Worm (Caenorhabditis elegans) whole organism, early embryonic: ENCODE results near the gene K06G5.3.
A peak's percentile ranks its signal among the peaks of the same experiment; 100 is the strongest.

ENCODE experiments used
- B0310.2 ChIP-seq: sonication (generic microtip); optimal IDR thresholded peaks from 2 replicates; lab custom pipeline; 2016; ENCODE audit warnings: mild to moderate bottlenecking, missing genetic modification characterization, missing compliant biosample characterization
- F13C5.2 ChIP-seq: sonication (generic microtip); optimal IDR thresholded peaks from 2 replicates; lab custom pipeline; 2017; ENCODE audit warnings: mild to moderate bottlenecking, missing genetic modification characterization, inconsistent platforms, missing compliant biosample characterization
- aly-1 ChIP-seq: sonication (generic microtip); optimal IDR thresholded peaks from 2 replicates; lab custom pipeline; 2016; ENCODE audit warnings: missing genetic modification characterization, missing compliant biosample characterization
- ama-1 ChIP-seq: fragments of 150-350 bp; optimal IDR thresholded peaks from 2 replicates; lab custom pipeline; 2014
- ceh-13 ChIP-seq: fragments of 200-800 bp; sonication (Bioruptor generic); optimal IDR thresholded peaks from 2 replicates; lab custom pipeline; 2018; ENCODE audit warnings: mild to moderate bottlenecking, missing genetic modification characterization, missing compliant biosample characterization
- ceh-36 ChIP-seq: sonication (generic microtip); optimal IDR thresholded peaks from 2 replicates; lab custom pipeline; 2016; ENCODE audit warnings: missing genetic modification characterization, inconsistent platforms, missing compliant biosample characterization
- ets-7 ChIP-seq: sonication (generic microtip); optimal IDR thresholded peaks from 2 replicates; lab custom pipeline; 2016; ENCODE audit warnings: missing genotype, missing genetic modification characterization, missing compliant biosample characterization
- flt-1 ChIP-seq: fragments of 200-800 bp; sonication (Bioruptor generic); IDR thresholded peaks from 2 replicates; pipeline ENCODE4 v1.3.6; 2022; ENCODE audit warnings: missing genetic modification characterization, missing compliant biosample characterization
- hmbx-1 ChIP-seq: sonication (generic microtip); optimal IDR thresholded peaks from 2 replicates; lab custom pipeline; 2016; ENCODE audit warnings: mild to moderate bottlenecking, missing genetic modification characterization, missing compliant biosample characterization
- hmg-4 ChIP-seq: fragments of 200-800 bp; sonication (Bioruptor generic); optimal IDR thresholded peaks from 2 replicates; lab custom pipeline; 2018; ENCODE audit warnings: mild to moderate bottlenecking, missing genetic modification characterization, missing compliant biosample characterization
- hnd-1 ChIP-seq: sonication (generic microtip); optimal IDR thresholded peaks from 2 replicates; lab custom pipeline; 2016; ENCODE audit warnings: missing genetic modification characterization, missing compliant biosample characterization
- pes-1 ChIP-seq: fragments of 200-800 bp; sonication (Bioruptor generic); IDR thresholded peaks from 2 replicates; pipeline ENCODE4 v1.3.6; 2022; ENCODE audit warnings: missing genetic modification reagents, missing genetic modification characterization, missing compliant biosample characterization
- scrt-1 ChIP-seq: fragments of 200-800 bp; sonication (Bioruptor generic); IDR thresholded peaks from 2 replicates; pipeline ENCODE4 v1.3.6; 2022; ENCODE audit warnings: missing genetic modification characterization, missing compliant biosample characterization
- sea-1 ChIP-seq: fragments of 200-800 bp; sonication (Bioruptor generic); conservative IDR thresholded peaks from 2 replicates; pipeline ENCODE4 v1.3.6; 2022; ENCODE audit warnings: missing genetic modification characterization, missing compliant biosample characterization
- tbx-11 ChIP-seq: fragments of 200-800 bp; sonication (Bioruptor generic); IDR thresholded peaks from 2 replicates; pipeline ENCODE4 v1.3.6; 2022; ENCODE audit warnings: missing genetic modification characterization, missing compliant biosample characterization
- tbx-37 ChIP-seq: fragments of 200-800 bp; sonication (Bioruptor generic); conservative IDR thresholded peaks from 2 replicates; pipeline ENCODE4 v1.3.6; 2022; ENCODE audit warnings: missing genetic modification reagents, missing genetic modification characterization, missing compliant biosample characterization
- tra-4 ChIP-seq: sonication (generic microtip); optimal IDR thresholded peaks from 2 replicates; lab custom pipeline; 2017; ENCODE audit warnings: missing genetic modification characterization, missing compliant biosample characterization

Gene K06G5.3

DNA sequence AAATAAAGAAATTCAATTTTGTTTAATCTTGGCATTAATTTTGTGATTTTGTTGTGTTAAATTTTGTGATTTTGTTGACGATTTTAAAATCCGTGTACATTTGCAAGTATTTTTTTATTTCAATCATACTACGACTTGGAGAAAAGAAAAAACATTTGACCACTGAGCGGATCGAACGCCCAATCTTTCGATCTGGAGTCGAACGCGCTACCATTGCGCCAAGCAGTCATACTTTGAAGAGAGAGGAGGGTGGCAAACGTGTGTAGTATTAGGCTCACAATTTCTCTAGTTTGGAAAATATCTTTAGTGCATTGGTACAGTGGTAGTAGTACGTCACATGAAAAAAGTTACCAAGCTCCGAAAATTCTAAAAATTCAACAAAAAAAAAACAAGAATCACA is 5.7 kb upstream of the K06G5.3 start:
- no peak for TF ChIP-seq tbx-37 (GFP tag; lab: Robert Waterston, UW)
- no peak for TF ChIP-seq tra-4 (tag; lab: Kevin White, UChicago)
- peak; percentile 72; the same call in 1 of the 2 replicates for TF ChIP-seq sea-1 (GFP tag; lab: Robert Waterston, UW)
- no peak for TF ChIP-seq ets-7 (tag; lab: Kevin White, UChicago)
- 0 out of 2 replicates have a peak, but pooled peaks have one; percentile 49 for TF ChIP-seq scrt-1 (GFP tag; lab: Robert Waterston, UW)
- no peak for TF ChIP-seq F13C5.2 (tag; lab: Kevin White, UChicago)
- peak; percentile 61 for TF ChIP-seq aly-1 (tag; lab: Kevin White, UChicago)
- TF ChIP-seq B0310.2, result no peak
- TF ChIP-seq flt-1 (GFP tag; lab: Robert Waterston, UW), result peak; percentile 49; the same call in 1 of the 2 replicates
- peak; percentile 59 for TF ChIP-seq ceh-36 (tag; lab: Kevin White, UChicago)
- TF ChIP-seq pes-1 (GFP tag; lab: Robert Waterston, UW), result peak; percentile 79
- TF ChIP-seq ceh-13 (GFP tag; lab: Kevin White, UChicago), result no peak
- no peak for TF ChIP-seq ama-1 (lab: Kevin White, UChicago)
- TF ChIP-seq hmg-4, result no peak
- no peak for TF ChIP-seq hmbx-1 (tag; lab: Kevin White, UChicago)
- peak; percentile 38; the same call in 1 of the 2 replicates for TF ChIP-seq tbx-11 (GFP tag; lab: Robert Waterston, UW)
- TF ChIP-seq hnd-1, result peak; percentile 29

DNA sequence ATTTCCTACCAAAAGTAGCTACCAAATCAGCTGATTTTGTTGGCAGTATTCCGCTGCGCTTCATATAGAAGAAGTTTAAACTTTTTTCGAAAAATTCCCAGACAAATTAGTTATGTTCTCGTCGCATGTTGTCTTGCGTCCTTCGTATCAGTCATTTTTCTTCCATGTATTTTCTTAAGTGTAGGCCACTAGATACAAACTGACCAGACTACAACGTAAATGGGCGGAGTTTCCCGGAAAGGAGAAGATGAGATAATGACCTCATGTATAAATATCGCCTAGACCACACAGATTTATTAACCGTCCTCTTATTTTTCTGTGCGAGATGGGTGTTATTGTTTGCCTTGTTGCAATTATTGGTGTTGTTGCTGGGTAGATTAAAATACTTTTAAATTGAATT is 2.2 kb upstream of the K06G5.3 start, which contains the start of gene cyp-13B2:
TSS of gene cyp-13B2 (plus strand) at position 301 of the 400 bp plus-strand sequence.
- TF ChIP-seq scrt-1 (GFP tag; lab: Robert Waterston, UW), result no peak
- TF ChIP-seq B0310.2, result no peak
- no peak for TF ChIP-seq pes-1 (GFP tag; lab: Robert Waterston, UW)
- TF ChIP-seq F13C5.2 (tag; lab: Kevin White, UChicago), result no peak
- TF ChIP-seq aly-1 (tag; lab: Kevin White, UChicago), result no peak
- no peak for TF ChIP-seq ceh-13 (GFP tag; lab: Kevin White, UChicago)
- TF ChIP-seq ceh-36 (tag; lab: Kevin White, UChicago), result no peak
- no peak for TF ChIP-seq flt-1 (GFP tag; lab: Robert Waterston, UW)
- TF ChIP-seq tbx-37 (GFP tag; lab: Robert Waterston, UW), result no peak
- TF ChIP-seq ets-7 (tag; lab: Kevin White, UChicago), result no peak
- TF ChIP-seq ama-1 (lab: Kevin White, UChicago), result no peak
- TF ChIP-seq sea-1 (GFP tag; lab: Robert Waterston, UW), result no peak
- TF ChIP-seq tra-4 (tag; lab: Kevin White, UChicago), result no peak
- no peak for TF ChIP-seq hmbx-1 (tag; lab: Kevin White, UChicago)
- TF ChIP-seq tbx-11 (GFP tag; lab: Robert Waterston, UW), result no peak
- no peak for TF ChIP-seq hmg-4

DNA sequence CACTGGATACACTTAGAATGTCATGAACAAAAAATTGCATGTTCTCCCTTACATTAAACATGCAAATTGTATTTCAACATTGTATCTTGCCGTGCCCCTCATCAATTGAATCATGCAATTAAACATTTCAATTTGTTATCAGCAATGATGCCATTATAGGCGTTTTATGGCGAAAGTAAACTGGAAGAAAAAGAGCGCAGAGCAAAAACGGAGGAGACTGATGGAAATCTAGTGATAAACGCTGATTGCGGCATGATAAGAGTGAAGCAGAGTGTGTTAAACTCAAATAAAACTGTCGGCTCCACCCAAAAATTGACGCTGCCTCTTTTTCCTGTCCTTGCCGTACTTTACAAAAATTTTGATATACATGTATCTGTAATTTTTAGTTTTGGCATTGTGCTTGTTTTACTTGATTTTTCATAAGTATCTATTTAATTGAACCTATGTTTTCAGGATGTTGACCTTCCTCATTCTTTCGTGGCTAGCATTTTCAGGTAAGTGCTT is 8.5 kb downstream of the K06G5.3 start, which contains the start of gene K06G5.1:
TSS of gene K06G5.1 (plus strand) at position 454 of the 504 bp plus-strand sequence.
- TF ChIP-seq hmg-4 (no peak), scrt-1 (GFP tag; lab: Robert Waterston, UW) (no peak), ceh-36 (tag; lab: Kevin White, UChicago) (no peak), B0310.2 (no peak), ets-7 (tag; lab: Kevin White, UChicago) (no peak), aly-1 (tag; lab: Kevin White, UChicago) (no peak), ceh-13 (GFP tag; lab: Kevin White, UChicago) (no peak), F13C5.2 (tag; lab: Kevin White, UChicago) (no peak), flt-1 (GFP tag; lab: Robert Waterston, UW) (no peak), sea-1 (GFP tag; lab: Robert Waterston, UW) (no peak), pes-1 (GFP tag; lab: Robert Waterston, UW) (no peak), hnd-1 (no peak), ama-1 (lab: Kevin White, UChicago) (no peak), tbx-11 (GFP tag; lab: Robert Waterston, UW) (no peak), tbx-37 (GFP tag; lab: Robert Waterston, UW) (no peak), hmbx-1 (tag; lab: Kevin White, UChicago) (no peak), tra-4 (tag; lab: Kevin White, UChicago) (no peak)

- TF ChIP-seq sea-1 (GFP tag; lab: Robert Waterston, UW) (no peak), tra-4 (tag; lab: Kevin White, UChicago) (no peak), F13C5.2 (tag; lab: Kevin White, UChicago) (no peak), hnd-1 (no peak), tbx-37 (GFP tag; lab: Robert Waterston, UW) (no peak), ceh-36 (tag; lab: Kevin White, UChicago) (no peak), tbx-11 (GFP tag; lab: Robert Waterston, UW) (no peak)
These were observed 9.7 kb downstream of the K06G5.3 start for ce11 chrX:14213314-14213713.

DNA sequence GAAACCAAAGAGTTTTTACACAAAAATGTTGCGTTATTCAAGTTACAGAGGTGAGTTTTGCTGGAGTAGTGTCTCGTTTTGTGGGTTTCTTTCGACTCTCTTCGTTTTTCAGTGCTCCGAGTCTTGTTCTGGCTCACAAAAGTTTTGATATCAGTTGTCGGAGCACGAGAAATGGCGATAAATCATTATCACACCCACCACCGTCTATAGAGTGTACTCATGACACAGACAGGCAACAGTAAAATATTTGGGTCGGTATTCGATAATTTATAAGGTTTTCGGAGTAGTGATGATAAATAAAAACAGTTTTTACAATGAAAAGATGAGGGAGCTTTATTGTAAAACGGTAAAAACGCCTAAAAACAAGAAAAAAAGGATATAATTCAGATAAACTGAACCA is 15.1 kb downstream of the K06G5.3 start, which contains the start of gene ceh-37:
TSS of gene ceh-37 (minus strand) at position 59 of the 400 bp plus-strand sequence.
- TF ChIP-seq tra-4 (tag; lab: Kevin White, UChicago) (no peak), tbx-37 (GFP tag; lab: Robert Waterston, UW) (no peak), aly-1 (tag; lab: Kevin White, UChicago) (no peak), ceh-13 (GFP tag; lab: Kevin White, UChicago) (no peak)

ce11 chrX:14206321-14206720 is 16.7 kb downstream of the K06G5.3 start:
- TF ChIP-seq hnd-1, result no peak
- no peak for TF ChIP-seq B0310.2
- no peak for TF ChIP-seq F13C5.2 (tag; lab: Kevin White, UChicago)
- TF ChIP-seq ceh-36 (tag; lab: Kevin White, UChicago), result no peak
- no peak for TF ChIP-seq tbx-37 (GFP tag; lab: Robert Waterston, UW)
- no peak for TF ChIP-seq pes-1 (GFP tag; lab: Robert Waterston, UW)
- TF ChIP-seq hmbx-1 (tag; lab: Kevin White, UChicago), result no peak
- TF ChIP-seq scrt-1 (GFP tag; lab: Robert Waterston, UW), result no peak

DNA sequence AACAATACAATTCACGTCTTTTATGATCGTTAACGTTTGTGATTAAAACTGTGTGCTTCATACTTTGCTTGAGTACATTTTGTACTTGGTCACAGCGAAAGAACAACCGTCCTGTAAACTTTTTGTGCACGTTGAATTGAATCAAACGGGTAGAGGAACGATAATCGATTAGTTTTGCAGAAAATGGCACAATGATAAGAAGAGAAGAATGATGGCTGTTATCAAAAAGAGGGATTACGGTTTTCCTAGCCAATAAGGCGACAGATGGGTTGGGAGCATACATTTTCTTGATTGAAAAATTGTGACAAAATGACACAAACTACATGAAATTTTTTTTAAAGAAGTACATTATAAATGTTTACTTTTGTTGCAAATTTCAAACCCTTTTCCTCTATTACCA is 28.8 kb downstream of the K06G5.3 start:
- TF ChIP-seq sea-1 (GFP tag; lab: Robert Waterston, UW) (no peak), hmbx-1 (tag; lab: Kevin White, UChicago) (no peak), aly-1 (tag; lab: Kevin White, UChicago) (no peak), B0310.2 (no peak), pes-1 (GFP tag; lab: Robert Waterston, UW) (no peak), tra-4 (tag; lab: Kevin White, UChicago) (no peak), ceh-36 (tag; lab: Kevin White, UChicago) (no peak), ceh-13 (GFP tag; lab: Kevin White, UChicago) (no peak), tbx-37 (GFP tag; lab: Robert Waterston, UW) (no peak), hmg-4 (no peak), tbx-11 (GFP tag; lab: Robert Waterston, UW) (no peak), scrt-1 (GFP tag; lab: Robert Waterston, UW) (no peak), ama-1 (lab: Kevin White, UChicago) (no peak), hnd-1 (no peak), ets-7 (tag; lab: Kevin White, UChicago) (no peak)
